Worm (Caenorhabditis elegans) whole organism, L4/young adult: ENCODE data around the gene fbxa-28.

Source experiments
- W03F9.2 ChIP-seq: fragments of 150-350 bp; optimal IDR thresholded peaks from 2 replicates; lab custom pipeline; 2014; ENCODE audit warnings: missing biosample characterization, missing genetic modification characterization
- dao-5 ChIP-seq: sonication (generic microtip); optimal IDR thresholded peaks from 2 replicates; lab custom pipeline; 2016; ENCODE audit warnings: missing genotype, missing genetic modification characterization, moderate library complexity, missing compliant biosample characterization
- him-1 ChIP-seq: sonication (generic microtip); optimal IDR thresholded peaks from 2 replicates; lab custom pipeline; 2016; ENCODE audit warnings: missing genotype, missing genetic modification reagents, missing genetic modification characterization, missing compliant biosample characterization

ce11 chrIII:1342919-1343419 lies 45.3 kb downstream of the fbxa-28 start, which contains the start of gene fbxa-27:
- no peak for TF ChIP-seq him-1 (tag; lab: Kevin White, UChicago)
- no peak for TF ChIP-seq W03F9.2 (tag; lab: Kevin White, UChicago)
- TF ChIP-seq dao-5 (tag; lab: Kevin White, UChicago), result no peak
